Fruit fly (Drosophila melanogaster): ENCODE data around the gene Pka-R1.
A peak's percentile ranks its signal among the peaks of the same experiment; 100 is the strongest.

Gene Pka-R1

dm6 chr3L:20784812-20785671 lies 30.9 kb upstream of the Pka-R1 start (continued):
- TF ChIP-seq gce (GFP tag; IDR thresholded peaks at IDR 0.05) (no peak), CG11696 (GFP tag; IDR thresholded peaks at IDR 0.05) (0 out of 2 replicates have a peak, but pooled peaks have one; percentile 16), CG15514 (GFP tag; optimal IDR thresholded peaks at IDR 0.05) (peak; percentile 75), seq (GFP tag; IDR thresholded peaks at IDR 0.05) (peak; percentile 41; the same call in 1 of the 2 replicates), NC2β (GFP tag; optimal IDR thresholded peaks at IDR 0.05) (peak; percentile 48), CG2678 (tag; optimal IDR thresholded peaks at IDR 0.05) (peak; percentile 68), emc (GFP tag; optimal IDR thresholded peaks at IDR 0.05) (no peak), CG7357 (GFP tag; IDR thresholded peaks at IDR 0.05) (no peak), zfh1 (GFP tag; IDR thresholded peaks at IDR 0.05) (0 out of 3 replicates have a peak, but pooled peaks have one; percentile 52), peb (GFP tag; IDR thresholded peaks at IDR 0.05) (no peak), Neu2 (GFP tag; optimal IDR thresholded peaks at IDR 0.05; ENCODE audit: borderline replicate concordance) (peak; percentile 17), Sry-δ (GFP tag; optimal IDR thresholded peaks at IDR 0.05) (peak; percentile 18), CG6683 (GFP tag; optimal IDR thresholded peaks at IDR 0.05) (no peak), CG3065 (GFP tag; optimal IDR thresholded peaks at IDR 0.05) (no peak), CG9876 (GFP tag; optimal IDR thresholded peaks at IDR 0.05) (peak; percentile 15), sim (GFP tag; IDR thresholded peaks at IDR 0.05) (no peak), CG3995 (GFP tag; optimal IDR thresholded peaks at IDR 0.05) (peak; percentile 21), fd96Cb (tag; optimal IDR thresholded peaks at IDR 0.05) (no peak), CoRest (tag; optimal IDR thresholded peaks at IDR 0.05) (peak; percentile 63), Rfx (GFP tag; IDR thresholded peaks at IDR 0.05) (peak; percentile 33; the same call in 1 of the 2 replicates), Atf6 (GFP tag; IDR thresholded peaks at IDR 0.05) (peak; percentile 45; the same call in 1 of the 2 replicates), CG7987 (GFP tag; optimal IDR thresholded peaks at IDR 0.05) (peak; percentile 57), CG9932 (GFP tag; IDR thresholded peaks at IDR 0.05) (peak; percentile 29), Gug (GFP tag; IDR thresholded peaks at IDR 0.05) (0 out of 4 replicates have a peak, but pooled peaks have one; percentile 39), gem (tag; optimal IDR thresholded peaks at IDR 0.05) (peak; percentile 58), CG12391 (tag; optimal IDR thresholded peaks at IDR 0.05) (peak; percentile 57), Drgx (GFP tag; IDR thresholded peaks at IDR 0.05) (peak; percentile 46; the same call in 1 of the 2 replicates), CG13775 (GFP tag; optimal IDR thresholded peaks at IDR 0.05) (peak; percentile 37), CG18599 (GFP tag; optimal IDR thresholded peaks at IDR 0.05) (peak; percentile 40), h (optimal IDR thresholded peaks at IDR 0.05) (no peak), CG15269 (tag; optimal IDR thresholded peaks at IDR 0.05) (peak; percentile 55), CG6689 (GFP tag; IDR thresholded peaks at IDR 0.05) (no peak), lilli (GFP tag; optimal IDR thresholded peaks at IDR 0.05) (peak; percentile 23), CG34376 (GFP tag; optimal IDR thresholded peaks at IDR 0.05) (peak; percentile 39), CG1024 (GFP tag; IDR thresholded peaks at IDR 0.05) (no peak), Fer2 (tag; optimal IDR thresholded peaks at IDR 0.05) (peak; percentile 32), CG8359 (GFP tag; optimal IDR thresholded peaks at IDR 0.05; ENCODE audit: borderline replicate concordance) (no peak), CG9817 (tag; optimal IDR thresholded peaks at IDR 0.05) (no peak), CG6791 (GFP tag; IDR thresholded peaks at IDR 0.05; ENCODE audit: partially characterized antibody) (peak; percentile 41; the same call in 1 of the 3 replicates), Ptx1 (GFP tag; IDR thresholded peaks at IDR 0.05) (no peak), BtbVII (GFP tag; optimal IDR thresholded peaks at IDR 0.05) (peak; percentile 37), grn (GFP tag; optimal IDR thresholded peaks at IDR 0.05) (peak; percentile 92), ATbp (GFP tag; optimal IDR thresholded peaks at IDR 0.05) (peak; percentile 22), CG16815 (GFP tag; optimal IDR thresholded peaks at IDR 0.05) (no peak), unc-4 (GFP tag; IDR thresholded peaks at IDR 0.05; ENCODE audit: partially characterized antibody) (peak; percentile 37; the same call in 1 of the 2 replicates), CG10366 (GFP tag; IDR thresholded peaks at IDR 0.05) (no peak), insv (GFP tag; optimal IDR thresholded peaks at IDR 0.05) (no peak), B-H1 (GFP tag; IDR thresholded peaks at IDR 0.05) (no peak; the same call in 2 of the 3 replicates)
